Fruit fly (Drosophila melanogaster) whole organism, larva: Measurements from ENCODE around the gene Rcd4.

Source experiments
- noc ChIP-seq: fragments of 200-800 bp; sonication (Bioruptor generic); optimal IDR thresholded peaks from 3 replicates; lab custom pipeline; 2019; ENCODE audit warnings: missing biosample characterization, mild to moderate bottlenecking, missing genetic modification characterization, moderate library complexity

Rcd4 gene

dm6 chr2L:8394180-8394579 is 11.5 kb downstream of the Rcd4 start, which contains the start of gene lectin-29Ca:
lectin-29Ca (minus strand) TSS chr2L:8394280.
- TF ChIP-seq noc (tag; lab: Kevin White, UChicago), result no peak

- no peak for TF ChIP-seq noc (tag; lab: Kevin White, UChicago)
These were observed 12.2 kb downstream of the Rcd4 start, which contains the start of gene Peritrophin-15b for dm6 chr2L:8394840-8395239. Peritrophin-15b (minus strand) TSS chr2L:8394940.

- TF ChIP-seq noc (tag; lab: Kevin White, UChicago), result no peak
These were observed 13.5 kb downstream of the Rcd4 start, which contains the start of the genes Peritrophin-15a and CG13385 for dm6 chr2L:8395996-8396699. Peritrophin-15a (minus strand) TSS chr2L:8396096. CG13385 (plus strand) TSS chr2L:8396649.

DNA sequence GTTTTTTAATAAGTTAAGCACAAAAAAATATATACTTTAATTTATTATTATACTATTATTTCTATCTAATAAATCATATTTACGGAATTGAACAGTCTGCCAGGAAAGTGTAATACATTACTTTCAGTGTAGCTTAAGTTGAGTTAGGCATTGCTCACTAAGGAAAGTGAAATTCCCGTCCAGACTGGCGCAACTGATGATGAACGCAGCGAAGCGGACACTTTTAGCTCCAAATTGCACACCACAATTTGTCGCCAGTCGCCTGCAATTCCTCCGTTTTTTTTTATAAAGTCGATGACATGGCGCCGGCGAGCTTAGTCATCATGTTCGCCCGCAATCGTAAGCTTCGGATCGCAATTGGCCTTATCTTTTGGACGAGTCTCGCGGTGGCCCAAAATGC is 16.1 kb downstream of the Rcd4 start, which contains the start of gene CG13386:
TSS of gene CG13386 (plus strand) at position 301 of the 400 bp plus-strand sequence.
- TF ChIP-seq noc (tag; lab: Kevin White, UChicago), result no peak

dm6 chr2L:8399863-8400598 is 17.4 kb downstream of the Rcd4 start, which contains the start of gene CG31898:
CG31898 (plus strand) TSS chr2L:8400421.
- TF ChIP-seq noc (tag; lab: Kevin White, UChicago), result no peak

DNA sequence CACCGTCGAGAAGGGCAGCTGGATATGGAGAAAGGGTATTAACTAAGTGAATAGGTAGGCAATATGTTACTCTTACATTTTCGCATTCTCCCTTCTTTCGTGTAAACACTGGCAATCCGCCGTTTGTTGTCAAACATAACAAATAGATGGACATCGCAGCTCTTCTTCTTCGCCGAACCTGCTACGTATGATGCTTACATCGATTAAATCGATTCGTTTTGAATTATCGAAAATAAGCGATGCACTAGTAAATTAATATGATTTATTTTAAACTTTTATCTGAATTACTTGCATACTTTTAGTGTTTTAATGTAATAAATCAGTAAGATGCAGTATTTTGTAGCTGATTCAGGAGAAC is 20.2 kb downstream of the Rcd4 start, which contains the start of gene fy:
TSS of gene fy (minus strand) at position 353 of the 358 bp plus-strand sequence.
- TF ChIP-seq noc (tag; lab: Kevin White, UChicago), result no peak

DNA sequence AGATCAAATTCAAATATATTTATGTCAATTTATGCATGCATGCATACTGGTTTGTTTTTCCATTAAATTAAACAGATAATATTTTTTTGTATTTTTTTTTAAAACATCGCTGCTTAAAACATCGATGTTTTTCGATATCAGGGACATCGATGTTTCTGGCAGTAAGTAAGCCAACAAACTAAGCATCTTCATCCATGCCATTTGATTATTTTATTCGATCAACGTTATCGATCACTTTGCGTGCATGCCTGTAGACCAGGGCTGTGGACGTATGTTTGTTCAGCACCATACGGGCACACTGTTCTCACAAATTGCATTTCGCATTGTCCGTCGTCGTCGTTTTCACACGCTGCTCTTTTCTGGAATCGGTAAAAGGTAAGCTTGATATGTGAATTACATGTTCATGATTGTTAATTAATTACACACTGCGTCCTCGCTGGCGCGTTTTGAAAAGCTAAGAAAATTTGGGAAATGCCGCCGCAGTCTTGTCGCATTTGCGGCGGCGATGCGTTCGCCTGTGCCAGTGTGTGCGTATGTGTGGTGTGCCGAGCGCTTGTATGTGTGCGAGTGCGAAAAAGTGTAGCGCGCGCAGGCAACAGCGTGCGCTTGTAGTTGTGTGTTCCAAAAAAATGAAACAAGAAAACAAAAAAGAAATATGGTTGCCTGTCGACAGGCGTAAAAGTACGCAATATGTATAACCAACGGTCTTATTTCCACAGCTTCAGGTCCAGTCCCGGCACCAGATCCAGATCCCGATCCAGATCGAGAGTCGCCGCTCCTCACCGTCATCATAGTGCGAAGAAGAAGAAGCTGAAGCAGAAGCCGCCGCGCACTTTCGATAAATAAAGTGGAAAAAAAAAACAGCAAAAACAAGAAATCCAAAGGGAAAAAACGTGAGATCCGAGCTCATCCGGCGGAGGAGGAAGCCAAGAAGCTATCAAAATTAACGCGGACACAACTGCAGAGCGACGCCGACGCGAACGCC is 20.9 kb downstream of the Rcd4 start, which contains the start of gene emb:
TSS of gene emb (plus strand) at position 288 of the 985 bp plus-strand sequence.
- peak; percentile 44 for TF ChIP-seq noc (tag; lab: Kevin White, UChicago)

DNA sequence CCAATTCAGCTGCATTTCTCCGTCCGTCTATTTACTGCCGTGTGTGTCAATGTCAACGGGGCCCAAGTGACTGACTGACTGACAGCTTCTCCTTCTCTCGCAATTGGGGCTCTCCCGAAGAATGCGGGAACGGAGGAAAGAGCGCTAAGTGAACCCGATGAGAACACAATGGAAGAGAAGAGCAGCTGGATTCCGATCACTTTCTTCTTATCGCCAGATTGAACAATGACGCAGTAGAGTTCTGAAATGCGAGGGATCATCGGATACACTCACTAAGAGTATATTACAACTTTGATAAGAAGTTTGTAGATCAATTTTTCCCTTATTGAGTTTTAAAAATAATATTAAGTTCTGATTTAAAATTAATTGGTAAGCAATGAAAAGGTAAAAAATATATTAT is 28.9 kb downstream of the Rcd4 start, which contains the start of gene Naglu:
TSS of gene Naglu (minus strand) at position 339 of the 400 bp plus-strand sequence.
- TF ChIP-seq noc (tag; lab: Kevin White, UChicago), result no peak

DNA sequence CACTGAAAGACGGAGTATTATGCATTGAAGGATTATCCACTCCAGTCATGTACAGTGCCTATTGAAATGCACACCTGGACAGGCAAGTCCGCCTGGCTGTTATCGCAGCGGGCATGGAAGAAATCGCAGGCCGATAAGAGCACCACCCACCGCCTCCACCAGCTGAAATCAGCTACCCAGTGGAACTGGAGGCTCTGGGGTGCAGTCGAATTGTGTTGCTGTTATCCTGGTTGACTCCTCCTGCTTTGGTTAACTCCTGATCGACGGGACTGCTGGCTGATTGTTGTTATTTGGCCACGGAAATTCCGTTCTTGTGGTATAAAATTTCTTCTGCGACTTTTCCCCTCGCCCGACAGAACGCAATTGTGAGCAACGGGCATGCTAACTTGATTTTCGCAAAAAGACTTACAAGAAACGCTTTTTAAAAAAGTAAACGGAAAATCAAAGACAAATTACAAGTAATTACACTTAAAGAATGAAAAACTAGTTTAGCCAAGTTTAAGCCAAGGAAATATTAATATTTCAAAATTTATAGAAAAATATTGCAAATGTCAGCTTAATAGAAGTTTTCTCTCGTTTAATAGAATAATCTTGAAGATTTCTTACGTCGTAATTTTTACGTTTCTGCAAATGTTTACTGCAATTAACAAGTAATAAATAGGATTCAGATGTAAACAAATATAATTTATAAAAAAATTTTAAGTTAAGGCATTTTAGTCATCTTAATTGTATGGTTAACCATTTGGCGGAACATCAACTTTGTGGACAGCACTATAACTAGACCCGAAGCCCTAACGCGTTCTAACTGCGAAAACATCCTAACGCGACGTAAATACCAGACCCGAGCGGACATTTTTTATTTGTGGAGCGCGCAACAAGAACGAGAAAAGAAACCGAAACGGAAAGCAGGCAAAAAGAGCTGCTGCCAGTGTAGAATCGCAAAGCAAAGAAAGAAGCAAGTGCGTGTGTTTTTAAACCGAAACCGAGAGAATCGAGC is 32.5 kb downstream of the Rcd4 start, which contains the start of the genes CG13398 and Akap200:
TSS of gene CG13398 (minus strand) at position 370 of the 997 bp plus-strand sequence.
TSS of gene Akap200 (plus strand) at position 804 of the 997 bp plus-strand sequence.
- TF ChIP-seq noc (tag; lab: Kevin White, UChicago), result no peak

dm6 chr2L:8416350-8417046 is 33.8 kb downstream of the Rcd4 start:
- TF ChIP-seq noc (tag; lab: Kevin White, UChicago), result peak; percentile 21

DNA sequence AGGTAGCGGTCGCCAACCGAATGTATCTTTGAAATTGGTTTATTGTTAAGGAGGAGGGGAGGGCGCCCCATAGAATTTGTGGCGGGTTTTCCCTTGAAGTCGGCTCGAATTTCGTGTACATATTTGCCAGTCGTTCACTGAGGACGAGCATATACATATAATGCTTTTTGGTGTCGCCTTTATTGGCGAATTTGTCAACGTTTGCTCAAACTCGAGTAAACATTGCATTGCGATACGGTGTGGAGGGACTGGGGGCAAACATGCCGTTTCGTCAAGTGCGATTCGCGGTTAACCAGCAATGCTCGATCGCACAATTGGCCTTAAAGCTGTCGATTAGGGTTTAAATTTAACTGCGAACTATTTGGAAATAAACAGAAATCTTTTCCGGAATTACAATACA is 34.9 kb downstream of the Rcd4 start:
- no peak for TF ChIP-seq noc (tag; lab: Kevin White, UChicago)

dm6 chr2L:8418113-8418885 is 35.6 kb downstream of the Rcd4 start:
- TF ChIP-seq noc (tag; lab: Kevin White, UChicago), result no peak
